Worm (Caenorhabditis elegans): Measurements from ENCODE around the gene Y43E12A.3.

DNA sequence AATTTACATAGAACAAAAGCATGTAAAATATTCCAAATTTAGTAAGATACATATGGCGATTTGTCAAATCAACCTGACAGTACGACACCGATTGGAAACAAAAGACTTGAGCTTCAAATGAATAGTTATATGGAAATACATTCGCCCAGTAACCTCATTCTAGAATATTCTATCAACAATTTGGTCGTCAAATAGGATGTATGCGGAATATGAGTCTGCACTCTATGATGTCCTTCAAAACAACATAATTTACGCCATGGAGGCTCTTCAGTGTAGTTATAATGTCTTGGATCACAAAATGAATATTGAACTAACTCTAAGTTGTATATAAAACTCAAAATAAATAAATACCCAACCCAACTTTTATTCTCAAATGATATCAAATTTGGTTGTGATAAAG is 39.0 kb downstream of the Y43E12A.3 start:
- TF ChIP-seq dpl-1 (GFP tag; optimal IDR thresholded peaks at IDR 0.05) (peak in 2 of 3 experiments; percentile 28 to 36), ztf-11 (tag; optimal IDR thresholded peaks at IDR 0.05) (peak in 1 of 2 experiments; percentile 42), aly-2 (tag; optimal IDR thresholded peaks at IDR 0.05) (no peak), lin-13 (GFP tag; optimal IDR thresholded peaks at IDR 0.05) (peak; percentile 60), nhr-12 (tag; optimal IDR thresholded peaks at IDR 0.05) (no peak), nhr-77 (tag; optimal IDR thresholded peaks at IDR 0.05) (no peak), snpc-4 (tag; optimal IDR thresholded peaks at IDR 0.05) (no peak), ama-1 (optimal IDR thresholded peaks at IDR 0.05) (no peak), lir-3 (tag; optimal IDR thresholded peaks at IDR 0.05; ENCODE audit: poor library complexity) (no peak), nhr-11 (tag; optimal IDR thresholded peaks at IDR 0.05) (no peak)

Measured in whole organism, L1 larva.